Fruit fly (Drosophila melanogaster): Measurements from ENCODE around the gene CG33189.

The CG33189 gene

DNA sequence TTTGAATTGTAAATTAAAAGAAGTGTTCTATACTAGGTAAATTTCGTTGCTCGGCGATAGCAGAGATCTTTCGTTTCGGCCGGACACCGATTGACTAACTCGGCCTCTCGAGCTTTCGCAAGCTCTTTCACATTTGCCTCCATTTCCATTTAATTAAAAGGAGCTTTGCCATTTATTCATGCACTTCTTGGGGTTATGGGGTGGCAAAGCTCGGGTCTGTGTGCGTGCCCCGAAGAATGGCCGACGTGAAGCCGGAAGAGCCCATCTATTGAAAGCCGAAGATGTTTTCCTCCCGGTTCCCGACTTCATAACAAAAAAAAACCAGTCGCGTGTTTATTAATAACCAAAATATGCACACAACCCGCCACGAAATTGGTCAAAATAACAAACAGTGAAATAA, 19.3 kb upstream of the CG33189 start (continued):
- TF ChIP-seq kni (GFP tag; optimal IDR thresholded peaks at IDR 0.05): no peak
- no peak for TF ChIP-seq Hmx (GFP tag; optimal IDR thresholded peaks at IDR 0.05)
- peak; percentile 20 for TF ChIP-seq Hmr (GFP tag; optimal IDR thresholded peaks at IDR 0.05)
- TF ChIP-seq pita (GFP tag; optimal IDR thresholded peaks at IDR 0.05): no peak
- no peak for TF ChIP-seq YL-1 (GFP tag; optimal IDR thresholded peaks at IDR 0.05)
- TF ChIP-seq CG8089 (GFP tag; optimal IDR thresholded peaks at IDR 0.05): no peak
- no peak for TF ChIP-seq tio (GFP tag; optimal IDR thresholded peaks at IDR 0.05)
- no peak for TF ChIP-seq bab2 (GFP tag; optimal IDR thresholded peaks at IDR 0.05)
- TF ChIP-seq BtbVII (GFP tag; optimal IDR thresholded peaks at IDR 0.05): no peak
- no peak for TF ChIP-seq CG10462 (GFP tag; optimal IDR thresholded peaks at IDR 0.05)
- no peak for TF ChIP-seq sim (GFP tag; IDR thresholded peaks at IDR 0.05)
- TF ChIP-seq ci (GFP tag; IDR thresholded peaks at IDR 0.05): no peak
- TF ChIP-seq lilli (GFP tag; optimal IDR thresholded peaks at IDR 0.05): no peak
- TF ChIP-seq Camta (GFP tag; optimal IDR thresholded peaks at IDR 0.05): no peak
- TF ChIP-seq slou (GFP tag; optimal IDR thresholded peaks at IDR 0.05): no peak
- TF ChIP-seq PHDP (tag; optimal IDR thresholded peaks at IDR 0.05): no peak

DNA sequence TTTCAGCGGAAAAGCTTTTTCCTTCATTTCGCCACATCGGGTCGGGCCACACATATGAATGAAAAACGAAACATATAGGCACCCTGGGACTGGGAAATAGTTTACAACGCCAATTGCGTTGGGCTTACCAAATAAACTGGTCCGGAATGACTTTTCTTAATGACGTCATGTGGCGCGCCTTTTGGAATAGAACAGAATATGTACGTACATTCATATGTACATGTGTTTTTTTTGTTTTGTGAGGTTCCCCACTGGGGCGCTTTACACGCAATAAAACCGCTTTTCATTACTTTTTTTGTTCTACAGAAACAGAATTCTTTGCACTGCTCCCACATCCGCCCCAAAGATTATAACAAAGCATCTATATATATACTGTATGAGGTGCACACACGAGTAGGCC, 17.7 kb upstream of the CG33189 start:
- TF ChIP-seq onecut (GFP tag; IDR thresholded peaks at IDR 0.05) (peak; percentile 37; the same call in 1 of the 2 replicates), mirr (GFP tag; optimal IDR thresholded peaks at IDR 0.05) (peak; percentile 60), CG10543 (GFP tag; optimal IDR thresholded peaks at IDR 0.05) (peak; percentile 56), twi (tag; optimal IDR thresholded peaks at IDR 0.05) (peak; percentile 36), chinmo (GFP tag; IDR thresholded peaks at IDR 0.05; ENCODE audit: partially characterized antibody) (0 out of 4 replicates have a peak, but pooled peaks have one; percentile 11), Deaf1 (tag; optimal IDR thresholded peaks at IDR 0.05) (peak; percentile 13), abd-A (tag; optimal IDR thresholded peaks at IDR 0.05) (peak; percentile 71), Ets65A (GFP tag) (no peak), sd (tag; optimal IDR thresholded peaks at IDR 0.05) (peak; percentile 68), CG13894 (tag; optimal IDR thresholded peaks at IDR 0.05) (peak; percentile 60), sens (GFP tag) (peak; percentile 44), nau (GFP tag; optimal IDR thresholded peaks at IDR 0.05) (no peak), lab (GFP tag; optimal IDR thresholded peaks at IDR 0.05) (no peak), CG12769 (tag; optimal IDR thresholded peaks at IDR 0.05) (peak; percentile 28), CG3726 (GFP tag; IDR thresholded peaks at IDR 0.05) (no peak)

DNA sequence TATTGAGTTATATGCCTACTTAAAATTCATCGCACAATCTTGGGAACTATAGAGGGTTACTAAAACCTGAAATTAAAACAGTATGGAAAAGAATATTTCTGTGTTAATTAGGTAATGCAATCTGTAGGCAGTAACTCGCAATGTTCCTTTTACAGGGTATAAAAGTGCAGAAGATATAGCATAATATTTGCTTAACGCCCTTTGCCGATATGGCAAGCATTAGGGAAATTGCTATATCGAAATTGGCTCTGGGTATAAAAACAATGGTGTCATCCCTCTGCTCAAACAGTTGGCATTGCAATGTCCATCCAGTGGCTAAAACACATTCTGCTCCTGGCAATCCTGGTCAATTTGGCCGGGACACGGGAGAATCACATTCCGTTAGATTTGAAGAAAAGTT, 13.8 kb upstream of the CG33189 start, which contains the start of gene Ir85a:
Gene Ir85a (plus strand): TSS at position 301 of the 400 bp plus-strand sequence.
- no peak for TF ChIP-seq en (GFP tag; optimal IDR thresholded peaks at IDR 0.05)
- no peak for TF ChIP-seq ara (GFP tag; IDR thresholded peaks at IDR 0.05)
- no peak for TF ChIP-seq CG11398 (GFP tag; optimal IDR thresholded peaks at IDR 0.05)
- no peak for TF ChIP-seq CG10321 (GFP tag; IDR thresholded peaks at IDR 0.05)
- TF ChIP-seq PHDP (tag; optimal IDR thresholded peaks at IDR 0.05): no peak
- no peak for TF ChIP-seq Sox100B (GFP tag; optimal IDR thresholded peaks at IDR 0.05)

DNA sequence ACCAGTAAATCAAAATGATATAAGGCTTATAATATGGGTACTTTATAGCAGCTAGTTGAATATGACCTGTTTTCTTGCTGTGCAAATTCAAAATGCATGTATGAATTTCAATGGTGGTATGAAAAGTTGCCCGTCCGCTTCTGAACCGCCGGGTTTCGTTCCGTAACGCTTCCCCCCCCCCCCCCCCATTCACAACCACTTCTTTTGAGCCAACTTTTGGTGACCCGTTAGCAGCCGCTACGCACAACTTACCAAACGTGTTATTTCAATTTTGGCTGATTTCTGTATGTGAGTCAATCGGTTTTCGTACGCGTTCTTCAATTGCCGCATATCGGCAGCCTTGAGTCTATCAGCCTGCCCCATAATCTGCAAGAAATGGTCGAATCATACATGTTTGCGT, 13.1 kb upstream of the CG33189 start:
- TF ChIP-seq CG10321 (GFP tag; IDR thresholded peaks at IDR 0.05) (no peak), ac (GFP tag; optimal IDR thresholded peaks at IDR 0.05) (no peak), crol (GFP tag; IDR thresholded peaks at IDR 0.05) (peak; percentile 49), ara (GFP tag; IDR thresholded peaks at IDR 0.05) (0 out of 2 replicates have a peak, but pooled peaks have one; percentile 9), CG8478 (optimal IDR thresholded peaks at IDR 0.05) (no peak), Neu2 (GFP tag; optimal IDR thresholded peaks at IDR 0.05; ENCODE audit: borderline replicate concordance) (no peak), cato (GFP tag; optimal IDR thresholded peaks at IDR 0.05; ENCODE audit: borderline replicate concordance) (no peak), CG6175 (GFP tag; IDR thresholded peaks at IDR 0.05) (0 out of 3 replicates have a peak, but pooled peaks have one; percentile 32), Bgb (GFP tag; IDR thresholded peaks at IDR 0.05; ENCODE audit: partially characterized antibody) (no peak), unc-4 (GFP tag; IDR thresholded peaks at IDR 0.05; ENCODE audit: partially characterized antibody) (no peak), Hr78 (GFP tag; optimal IDR thresholded peaks at IDR 0.05) (no peak), CG7987 (GFP tag; optimal IDR thresholded peaks at IDR 0.05) (no peak), chinmo (GFP tag; IDR thresholded peaks at IDR 0.05; ENCODE audit: partially characterized antibody) (peak; percentile 64; the same call in 3 of the 4 replicates), her (GFP tag; optimal IDR thresholded peaks at IDR 0.05) (no peak), run (tag; optimal IDR thresholded peaks at IDR 0.05) (no peak)

Measured in whole organism, embryonic.